Fruit fly (Drosophila melanogaster): Measurements from ENCODE around the gene Marcal1.

Gene Marcal1

dm6 chr2L:4999389-5000032 is 44.2 kb downstream of the Marcal1 start (continued):
- TF ChIP-seq nmo (GFP tag; optimal IDR thresholded peaks at IDR 0.05) (peak; percentile 62), CG16863 (GFP tag; optimal IDR thresholded peaks at IDR 0.05) (peak; percentile 55), sob (GFP tag; IDR thresholded peaks at IDR 0.05) (peak; percentile 71), B-H2 (GFP tag; optimal IDR thresholded peaks at IDR 0.05) (peak; percentile 13), unc-4 (GFP tag; IDR thresholded peaks at IDR 0.05; ENCODE audit: partially characterized antibody) (no peak), Lpt (GFP tag; optimal IDR thresholded peaks at IDR 0.05) (no peak), CG7987 (GFP tag; optimal IDR thresholded peaks at IDR 0.05) (no peak), Hey (tag; optimal IDR thresholded peaks at IDR 0.05) (peak; percentile 4), sna (GFP tag; IDR thresholded peaks at IDR 0.05; ENCODE audit: partially characterized antibody) (no peak), CG4854 (GFP tag; optimal IDR thresholded peaks at IDR 0.05) (no peak), peb (GFP tag; IDR thresholded peaks at IDR 0.05) (no peak), lov (optimal IDR thresholded peaks at IDR 0.05) (no peak), lov (GFP tag; IDR thresholded peaks at IDR 0.05) (0 out of 3 replicates have a peak, but pooled peaks have one; percentile 55), CG12219 (GFP tag; optimal IDR thresholded peaks at IDR 0.05) (peak; percentile 58), CG11723 (GFP tag; optimal IDR thresholded peaks at IDR 0.05) (peak; percentile 39), CG15011 (GFP tag; optimal IDR thresholded peaks at IDR 0.05) (peak; percentile 38), CG2202 (tag; optimal IDR thresholded peaks at IDR 0.05) (peak; percentile 25), H15 (GFP tag; IDR thresholded peaks at IDR 0.05) (peak; percentile 57; the same call in 1 of the 3 replicates), D19A (tag; optimal IDR thresholded peaks at IDR 0.05) (no peak), jing (GFP tag; optimal IDR thresholded peaks at IDR 0.05) (peak; percentile 25), kah (GFP tag; optimal IDR thresholded peaks at IDR 0.05) (peak; percentile 29), stc (GFP tag; IDR thresholded peaks at IDR 0.05) (peak; percentile 64), her (GFP tag; optimal IDR thresholded peaks at IDR 0.05) (peak; percentile 29), B-H1 (GFP tag; IDR thresholded peaks at IDR 0.05) (peak; percentile 69), dan (GFP tag; IDR thresholded peaks at IDR 0.05) (no peak), CG10654 (GFP tag; optimal IDR thresholded peaks at IDR 0.05) (peak; percentile 21), CG3281 (GFP tag; optimal IDR thresholded peaks at IDR 0.05) (peak; percentile 72), Oli (tag; optimal IDR thresholded peaks at IDR 0.05) (peak; percentile 74), CG14710 (tag; optimal IDR thresholded peaks at IDR 0.05) (peak; percentile 24), lilli (GFP tag; optimal IDR thresholded peaks at IDR 0.05) (peak; percentile 67), Fer2 (tag; optimal IDR thresholded peaks at IDR 0.05) (peak; percentile 40), crp (GFP tag; optimal IDR thresholded peaks at IDR 0.05) (no peak), trh (GFP tag; optimal IDR thresholded peaks at IDR 0.05) (peak; percentile 8), al (GFP tag; IDR thresholded peaks at IDR 0.05) (peak; percentile 25; the same call in 1 of the 2 replicates), CG3065 (GFP tag; optimal IDR thresholded peaks at IDR 0.05) (no peak), pb (GFP tag; optimal IDR thresholded peaks at IDR 0.05) (no peak), sc (optimal IDR thresholded peaks at IDR 0.05) (no peak), sc (GFP tag; optimal IDR thresholded peaks at IDR 0.05) (peak; percentile 57), onecut (GFP tag; IDR thresholded peaks at IDR 0.05) (peak; percentile 45), tup (GFP tag; optimal IDR thresholded peaks at IDR 0.05) (peak; percentile 42), Camta (GFP tag; optimal IDR thresholded peaks at IDR 0.05) (peak; percentile 30), CG7556 (GFP tag; optimal IDR thresholded peaks at IDR 0.05) (peak; percentile 27), bsh (GFP tag; optimal IDR thresholded peaks at IDR 0.05) (peak; percentile 18 to 74), CG10979 (tag; optimal IDR thresholded peaks at IDR 0.05) (peak; percentile 61), CG4360 (GFP tag; IDR thresholded peaks at IDR 0.05) (no peak), CG6272 (GFP tag; IDR thresholded peaks at IDR 0.05) (0 out of 2 replicates have a peak, but pooled peaks have one; percentile 46), CG42726 (GFP tag; IDR thresholded peaks at IDR 0.05; ENCODE audit: partially characterized antibody) (no peak)

Data from whole organism, embryonic.